Worm (Caenorhabditis elegans): ENCODE measurements around the gene K11H12.10.

K11H12.10 gene

ce11 chrIV:675471-676159 is at the start of gene K11H12.10, which contains the start of gene K11H12.4:
Gene K11H12.10 (plus strand): TSS chrIV:676075.
Gene K11H12.4 (minus strand): TSS chrIV:675883.
- no peak for TF ChIP-seq unc-62 (GFP tag; optimal IDR thresholded peaks at IDR 0.05)

DNA sequence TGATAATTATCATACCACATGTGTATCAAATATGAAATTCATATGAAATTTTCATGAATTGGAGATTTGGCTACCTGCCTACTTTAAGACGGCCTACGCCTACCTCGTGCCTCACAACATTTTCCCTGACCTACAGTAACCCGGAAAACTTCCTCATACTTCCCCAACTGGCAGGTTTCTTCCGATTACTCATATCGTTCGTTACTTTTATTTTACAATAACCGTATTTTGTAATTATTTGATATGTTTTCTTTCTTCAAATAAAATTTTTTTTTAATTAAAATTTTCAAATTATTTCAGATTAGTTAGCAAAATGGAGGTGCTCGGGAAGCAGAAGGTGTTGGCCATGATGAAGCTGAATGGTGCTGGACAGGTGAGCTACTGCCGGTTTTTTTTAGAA is 48.6 kb upstream of the K11H12.10 start, which contains the start of gene nhr-76:
Gene nhr-76, plus strand, starts transcription at position 301 of the 400 bp plus-strand sequence.
- TF ChIP-seq unc-62 (GFP tag; optimal IDR thresholded peaks at IDR 0.05): no peak

DNA sequence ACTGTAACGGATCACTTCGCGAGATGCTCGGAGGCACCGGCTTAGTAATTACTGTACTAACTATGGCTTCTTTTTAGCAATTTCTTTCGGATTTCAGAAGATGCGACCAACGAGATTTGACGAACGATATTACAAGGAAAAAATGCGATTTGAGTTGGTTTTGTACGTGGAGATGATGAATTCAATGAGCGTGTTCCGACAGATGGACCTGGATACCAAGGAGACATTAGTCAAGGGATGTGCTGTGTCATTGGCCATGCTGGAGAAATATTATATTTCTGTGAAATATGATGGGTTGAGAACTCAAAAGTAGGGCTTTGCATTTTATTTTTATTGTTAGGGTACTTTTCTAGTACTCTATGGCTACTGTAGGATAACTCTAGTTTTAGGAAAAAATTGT is 45.3 kb upstream of the K11H12.10 start:
- no peak for TF ChIP-seq unc-62 (GFP tag; optimal IDR thresholded peaks at IDR 0.05)

ce11 chrIV:631869-632268 is 44.0 kb upstream of the K11H12.10 start:
- TF ChIP-seq unc-62 (GFP tag; optimal IDR thresholded peaks at IDR 0.05): no peak

DNA sequence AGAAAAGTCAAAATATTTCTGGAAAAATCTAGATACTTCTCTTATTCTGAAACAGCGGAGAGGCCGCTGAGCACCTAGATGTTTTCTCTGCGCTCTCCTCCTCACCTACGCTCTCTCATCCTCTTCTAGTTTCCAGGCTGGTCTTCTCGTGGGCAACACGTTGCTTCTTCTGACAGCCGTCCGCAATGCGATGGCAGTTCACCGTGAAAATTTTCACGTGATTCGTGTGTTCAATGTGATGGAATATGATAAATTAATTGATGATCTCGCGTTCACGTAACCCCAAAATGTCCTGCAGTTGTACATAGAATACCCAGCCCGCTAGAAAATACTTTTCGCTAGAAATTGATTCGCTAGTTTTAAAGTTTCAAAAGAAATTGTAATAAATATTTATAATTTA is 42.3 kb upstream of the K11H12.10 start:
- TF ChIP-seq unc-62 (GFP tag; optimal IDR thresholded peaks at IDR 0.05): no peak

DNA sequence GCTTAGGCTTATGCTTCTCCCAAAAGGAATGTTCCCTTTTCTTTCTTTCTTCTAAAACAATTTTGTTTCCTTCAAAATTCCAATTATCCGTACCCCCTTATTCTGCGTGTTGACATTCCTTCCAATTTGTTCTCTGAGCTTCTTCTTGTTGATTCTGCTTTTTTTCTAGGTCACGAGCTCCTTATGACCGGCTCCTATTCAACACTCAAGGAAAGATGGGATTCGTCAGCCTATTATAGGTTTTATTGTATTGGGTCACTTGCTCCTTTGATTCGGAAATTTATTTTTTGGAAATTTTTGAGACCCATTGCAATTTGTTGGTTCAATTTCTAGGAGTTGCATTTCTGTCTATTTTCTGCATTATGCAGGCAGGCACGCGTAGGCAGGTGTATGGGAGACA is 36.7 kb upstream of the K11H12.10 start:
- TF ChIP-seq unc-62 (GFP tag; optimal IDR thresholded peaks at IDR 0.05): no peak

DNA sequence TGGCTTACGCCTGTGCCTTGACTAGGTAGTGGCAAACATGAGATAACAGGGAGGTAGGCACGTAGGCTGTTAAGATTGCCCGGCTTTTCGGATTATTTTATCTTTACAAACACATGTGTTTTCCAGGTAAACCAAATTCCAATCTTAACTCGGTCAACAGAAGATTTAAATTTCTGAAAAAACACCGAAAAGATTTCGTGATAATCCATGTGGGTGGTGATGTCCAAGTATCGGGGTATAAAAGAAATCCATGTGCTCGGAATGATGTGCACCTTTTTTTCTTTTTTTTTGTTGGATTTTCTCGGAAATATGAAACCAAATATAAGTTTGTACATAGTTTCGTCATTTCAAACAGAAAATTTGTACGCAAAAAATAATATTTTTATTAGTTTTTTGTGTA is 32.4 kb upstream of the K11H12.10 start:
- no peak for TF ChIP-seq unc-62 (GFP tag; optimal IDR thresholded peaks at IDR 0.05)

DNA sequence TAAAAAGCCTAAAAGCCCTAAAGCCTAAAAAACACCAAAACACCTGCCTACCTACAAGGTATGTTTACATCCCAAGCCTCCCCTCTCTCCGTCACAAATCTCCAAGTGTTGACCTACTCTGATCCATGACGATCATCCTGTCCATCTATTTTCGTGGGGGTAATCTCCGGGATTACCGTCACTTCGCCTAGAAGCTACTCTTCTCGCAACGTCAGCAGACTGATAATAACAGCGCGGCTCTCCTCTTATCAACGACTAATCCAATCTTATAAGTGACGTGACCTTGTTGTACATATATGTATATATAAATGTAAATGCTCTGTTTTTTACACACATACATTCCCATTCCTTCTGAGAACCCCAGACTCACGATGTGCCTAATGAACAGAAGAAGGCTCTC is 27.5 kb upstream of the K11H12.10 start:
- TF ChIP-seq unc-62 (GFP tag; optimal IDR thresholded peaks at IDR 0.05): no peak

DNA sequence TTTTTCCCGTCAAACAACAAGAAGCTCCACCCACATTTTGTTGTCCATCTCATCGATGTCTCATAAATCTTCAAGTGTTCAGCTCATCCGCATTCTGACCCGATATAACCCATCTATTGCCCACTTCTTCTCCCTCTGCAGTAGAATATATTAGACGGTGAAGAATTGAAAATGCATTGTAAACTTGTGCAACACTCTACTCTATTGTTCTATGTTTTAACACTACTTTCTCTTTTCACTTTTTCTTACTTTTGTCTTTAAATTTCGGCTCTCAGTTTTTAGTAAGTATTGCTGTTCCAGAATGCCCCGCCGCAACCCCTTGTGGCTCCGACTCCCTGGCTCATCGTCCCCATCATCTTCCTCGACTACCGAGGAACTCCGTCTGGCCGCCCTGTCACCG is 26.5 kb upstream of the K11H12.10 start, which contains the start of gene K11H12.9:
Gene K11H12.9, plus strand, starts transcription at position 301 of the 400 bp plus-strand sequence.
- TF ChIP-seq unc-62 (GFP tag; optimal IDR thresholded peaks at IDR 0.05): no peak

DNA sequence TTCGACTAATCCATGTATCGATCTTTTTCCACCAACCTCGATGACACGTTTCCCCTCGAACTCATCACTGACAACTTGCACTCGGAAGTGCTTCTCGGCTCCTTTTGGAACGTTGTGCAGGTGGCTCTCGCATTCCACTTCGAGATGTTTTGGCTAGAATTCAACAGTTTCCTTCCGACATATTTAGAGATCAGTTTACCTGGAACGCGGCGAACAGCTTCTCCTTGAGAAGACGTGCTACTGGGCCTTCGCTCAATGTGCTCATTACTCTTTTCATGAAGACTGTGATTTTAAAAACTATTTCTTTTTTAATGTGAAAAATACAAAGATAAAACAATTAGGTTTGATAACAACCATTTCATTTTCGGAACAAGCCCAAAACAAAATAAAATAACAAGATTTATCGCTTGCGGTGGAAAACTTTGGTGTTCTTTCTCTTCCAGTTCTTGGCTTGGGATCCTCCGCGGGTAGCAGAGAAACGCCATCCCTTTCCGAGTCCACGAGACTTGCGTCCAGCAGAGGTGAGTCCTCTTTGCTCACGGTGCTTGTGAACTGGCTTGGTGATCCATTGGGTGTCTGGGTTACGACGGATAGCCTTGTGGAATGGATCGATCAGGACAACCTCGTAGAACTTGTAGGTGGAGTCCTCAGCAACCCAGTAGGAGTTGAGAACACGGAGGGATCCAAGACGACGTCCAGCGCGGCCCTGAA is 22.6 kb upstream of the K11H12.10 start, which contains the start of gene K11H12.1:
Gene K11H12.1, minus strand, starts transcription at position 284 of the 711 bp plus-strand sequence.
- no peak for TF ChIP-seq unc-62 (GFP tag; optimal IDR thresholded peaks at IDR 0.05)

DNA sequence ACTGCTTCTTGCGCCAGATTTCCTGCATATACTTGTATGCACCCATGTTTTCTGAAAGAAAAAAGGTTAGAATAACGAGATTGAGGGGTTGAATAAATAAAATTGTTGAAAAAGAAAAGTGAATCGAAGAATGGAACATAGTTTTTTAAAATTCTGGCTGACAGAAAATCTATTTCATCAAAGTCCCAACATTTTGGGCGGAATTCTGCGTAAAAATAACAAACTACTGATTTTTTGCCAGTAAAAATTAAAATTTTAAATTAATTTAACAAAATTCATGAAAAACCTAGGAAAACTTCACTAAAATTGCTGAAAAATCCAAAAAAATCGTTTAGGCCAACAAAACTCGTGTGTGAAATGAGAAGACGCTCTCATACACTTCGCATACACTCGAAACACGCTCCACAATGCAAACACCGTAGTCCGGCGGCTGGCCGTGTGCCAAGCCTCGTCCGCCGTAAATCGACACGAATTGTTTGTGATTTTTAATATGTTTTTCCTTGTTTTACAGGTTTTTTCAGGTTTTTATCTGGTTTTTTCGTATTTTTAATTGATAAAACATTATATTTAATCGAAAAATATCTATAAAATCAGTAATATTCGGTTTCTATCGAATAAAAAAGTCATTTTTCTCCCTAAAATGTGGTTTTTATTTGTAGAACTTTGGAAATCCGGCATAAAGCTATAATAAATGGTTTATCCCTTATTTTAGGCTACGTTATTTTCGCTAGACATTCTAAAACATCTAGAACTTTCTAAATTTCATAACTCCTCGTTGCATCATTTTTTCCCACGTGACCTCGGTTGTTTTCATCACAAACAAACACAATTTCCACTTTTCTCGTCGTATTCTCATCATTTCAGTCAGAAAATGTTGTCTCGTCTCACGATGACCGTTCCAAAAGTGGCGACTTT is 21.1 kb upstream of the K11H12.10 start, which contains the start of the genes rpl-15 and K11H12.8:
Gene rpl-15, minus strand, starts transcription at position 51 of the 915 bp plus-strand sequence.
Gene K11H12.8, plus strand, starts transcription at position 865 of the 915 bp plus-strand sequence.
- peak; percentile 54 for TF ChIP-seq unc-62 (GFP tag; optimal IDR thresholded peaks at IDR 0.05)

- TF ChIP-seq unc-62 (GFP tag; optimal IDR thresholded peaks at IDR 0.05): no peak
These were observed 18.8 kb upstream of the K11H12.10 start for ce11 chrIV:657046-657445.

- TF ChIP-seq unc-62 (GFP tag; optimal IDR thresholded peaks at IDR 0.05): no peak
These were observed 17.9 kb upstream of the K11H12.10 start for ce11 chrIV:657932-658331.

- no peak for TF ChIP-seq unc-62 (GFP tag; optimal IDR thresholded peaks at IDR 0.05)
These were observed 17.2 kb upstream of the K11H12.10 start for ce11 chrIV:658497-659177.

ce11 chrIV:659585-659984 is 16.3 kb upstream of the K11H12.10 start:
- no peak for TF ChIP-seq unc-62 (GFP tag; optimal IDR thresholded peaks at IDR 0.05)

All from whole organism, dauer.